Fruit fly (Drosophila melanogaster): ENCODE data around the gene CalpC.

The CalpC gene

DNA sequence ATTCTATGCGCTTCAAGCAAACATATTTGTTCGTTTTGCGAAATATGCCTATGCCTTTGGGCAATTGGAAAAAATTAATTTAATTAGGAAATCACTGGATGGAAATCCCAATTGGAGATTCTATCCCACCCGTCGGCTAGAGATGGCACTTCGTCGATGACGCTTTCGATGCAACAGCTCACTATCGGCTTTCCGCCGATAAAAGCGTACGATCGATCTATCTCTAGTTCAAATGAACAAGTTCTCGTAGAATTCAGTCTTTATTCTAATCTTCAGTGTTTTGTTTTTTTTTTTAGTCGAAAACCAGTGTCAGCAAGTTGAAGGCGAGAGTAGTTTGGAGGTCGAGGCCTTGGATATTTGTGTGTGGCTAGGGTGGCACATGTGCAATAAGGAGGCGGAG, 2.5 kb upstream of the CalpC start, which contains the start of the genes CG9917 and CG32579 (continued):
- TF ChIP-seq CG3995 (GFP tag; optimal IDR thresholded peaks at IDR 0.05) = peak; percentile 80
- TF ChIP-seq pb (GFP tag; optimal IDR thresholded peaks at IDR 0.05) = no peak
- TF ChIP-seq CG16813 (GFP tag; IDR thresholded peaks at IDR 0.05; ENCODE audit: partially characterized antibody) = peak; percentile 80
- no peak for TF ChIP-seq CkIIα-i1 (GFP tag; IDR thresholded peaks at IDR 0.05)
- no peak for TF ChIP-seq GATAe (GFP tag; conservative IDR thresholded peaks at IDR 0.05)
- TF ChIP-seq CG34422 (GFP tag; IDR thresholded peaks at IDR 0.05) = no peak
- TF ChIP-seq NFAT (GFP tag; IDR thresholded peaks at IDR 0.05) = peak; percentile 34; the same call in 1 of the 2 replicates
- TF ChIP-seq CG31365 (tag; optimal IDR thresholded peaks at IDR 0.05) = no peak
- TF ChIP-seq CG4854 (GFP tag; optimal IDR thresholded peaks at IDR 0.05) = no peak
- TF ChIP-seq CG31441 (GFP tag; IDR thresholded peaks at IDR 0.05) = no peak
- peak; percentile 90 for TF ChIP-seq bbx (GFP tag; IDR thresholded peaks at IDR 0.05; ENCODE audit: partially characterized antibody)
- TF ChIP-seq CG34224 (GFP tag; IDR thresholded peaks at IDR 0.05; ENCODE audit: partially characterized antibody) = peak; percentile 81
- peak in 1 of 2 experiments; percentile 6 for TF ChIP-seq Pdp1 (GFP tag; optimal IDR thresholded peaks at IDR 0.05)
- no peak for TF ChIP-seq Atf-2 (GFP tag; optimal IDR thresholded peaks at IDR 0.05)
- peak; percentile 97 for TF ChIP-seq Elba2 (GFP tag; optimal IDR thresholded peaks at IDR 0.05)
- no peak for TF ChIP-seq Ada2b (GFP tag; IDR thresholded peaks at IDR 0.05)
- TF ChIP-seq tna (GFP tag; IDR thresholded peaks at IDR 0.05; ENCODE audit: partially characterized antibody) = peak; percentile 60; the same call in 1 of the 2 replicates
- no peak for TF ChIP-seq Hr3 (GFP tag; optimal IDR thresholded peaks at IDR 0.05)
- TF ChIP-seq sna (GFP tag; IDR thresholded peaks at IDR 0.05; ENCODE audit: partially characterized antibody) = peak; percentile 63
- TF ChIP-seq inv (GFP tag; IDR thresholded peaks at IDR 0.05; ENCODE audit: partially characterized antibody) = peak; percentile 66
- TF ChIP-seq bab2 (GFP tag; optimal IDR thresholded peaks at IDR 0.05) = no peak
- peak; percentile 96 for TF ChIP-seq CG2116 (GFP tag; optimal IDR thresholded peaks at IDR 0.05)
- peak; percentile 20 for TF ChIP-seq CG17186 (GFP tag; optimal IDR thresholded peaks at IDR 0.05)
- no peak for TF ChIP-seq CG32767 (GFP tag; IDR thresholded peaks at IDR 0.05)
- TF ChIP-seq sd (tag; optimal IDR thresholded peaks at IDR 0.05) = no peak
- TF ChIP-seq CG2129 (GFP tag; IDR thresholded peaks at IDR 0.05; ENCODE audit: partially characterized antibody) = peak; percentile 35; the same call in 1 of the 2 replicates
- no peak for TF ChIP-seq CG10431 (GFP tag; optimal IDR thresholded peaks at IDR 0.05)
- peak; percentile 12 for TF ChIP-seq CG10267 (tag; optimal IDR thresholded peaks at IDR 0.05)
- TF ChIP-seq Ets97D (GFP tag; optimal IDR thresholded peaks at IDR 0.05) = peak; percentile 55
- TF ChIP-seq CG11723 (GFP tag; optimal IDR thresholded peaks at IDR 0.05) = no peak
- TF ChIP-seq grn (GFP tag; optimal IDR thresholded peaks at IDR 0.05) = peak; percentile 7
- no peak for TF ChIP-seq D (optimal IDR thresholded peaks at IDR 0.05)
- TF ChIP-seq D (GFP tag; optimal IDR thresholded peaks at IDR 0.05) = no peak
- TF ChIP-seq CG32772 (GFP tag; IDR thresholded peaks at IDR 0.05) = no peak
- TF ChIP-seq dan (GFP tag; IDR thresholded peaks at IDR 0.05) = no peak
- peak; percentile 72; the same call in 1 of the 2 replicates for TF ChIP-seq CG42726 (GFP tag; IDR thresholded peaks at IDR 0.05; ENCODE audit: partially characterized antibody)
- peak; percentile 86 for TF ChIP-seq amos (GFP tag; IDR thresholded peaks at IDR 0.05; ENCODE audit: partially characterized antibody)
- no peak for TF ChIP-seq Gug (GFP tag; IDR thresholded peaks at IDR 0.05)
- no peak for TF ChIP-seq CG7928 (GFP tag; optimal IDR thresholded peaks at IDR 0.05)
- TF ChIP-seq knrl (GFP tag; IDR thresholded peaks at IDR 0.05; ENCODE audit: partially characterized antibody) = peak; percentile 76
- TF ChIP-seq zen (tag; optimal IDR thresholded peaks at IDR 0.05) = peak; percentile 23

DNA sequence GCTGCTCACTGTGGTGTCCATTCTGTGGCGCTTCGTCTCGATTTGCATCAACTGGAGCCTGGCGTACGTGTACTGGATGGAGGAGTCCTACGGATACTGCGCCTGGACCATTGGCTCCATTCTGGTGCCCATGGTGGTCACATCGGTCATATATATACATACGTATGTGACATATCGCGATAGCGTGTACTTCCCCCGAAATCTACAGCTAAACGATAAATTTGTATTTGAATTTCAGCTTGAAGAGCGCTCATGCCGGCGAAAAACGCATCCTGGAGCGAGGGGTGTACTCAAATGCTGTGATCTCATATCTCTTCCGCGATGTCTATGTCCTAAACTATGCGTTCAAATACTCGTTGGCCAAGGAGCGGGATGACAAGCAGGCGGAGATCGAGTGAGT, 2.0 kb upstream of the CalpC start:
- TF ChIP-seq CG17385 (GFP tag; optimal IDR thresholded peaks at IDR 0.05) (no peak), CG10267 (tag; optimal IDR thresholded peaks at IDR 0.05) (no peak), jigr1 (GFP tag; IDR thresholded peaks at IDR 0.05) (no peak), unpg (GFP tag; optimal IDR thresholded peaks at IDR 0.05) (no peak), CG4707 (GFP tag; optimal IDR thresholded peaks at IDR 0.05) (no peak), CG31224 (GFP tag; IDR thresholded peaks at IDR 0.05) (no peak), Awh (GFP tag; IDR thresholded peaks at IDR 0.05) (no peak)
